Worm (Caenorhabditis elegans) whole organism, L4/young adult: ENCODE results near the gene cpl-1.

Source experiments
- W03F9.2 ChIP-seq: fragments of 150-350 bp; optimal IDR thresholded peaks from 2 replicates; lab custom pipeline; 2014; ENCODE audit warnings: missing biosample characterization, missing genetic modification characterization
- dao-5 ChIP-seq: sonication (generic microtip); optimal IDR thresholded peaks from 2 replicates; lab custom pipeline; 2016; ENCODE audit warnings: missing genotype, missing genetic modification characterization, moderate library complexity, missing compliant biosample characterization
- him-1 ChIP-seq: sonication (generic microtip); optimal IDR thresholded peaks from 2 replicates; lab custom pipeline; 2016; ENCODE audit warnings: missing genotype, missing genetic modification reagents, missing genetic modification characterization, missing compliant biosample characterization

ce11 chrV:16600623-16601022 lies 5.5 kb upstream of the cpl-1 start, which contains the start of gene T03E6.9:
- no peak for TF ChIP-seq W03F9.2
- no peak for TF ChIP-seq him-1 (tag; lab: Kevin White, UChicago)
- TF ChIP-seq dao-5 (tag; lab: Kevin White, UChicago): no peak
